Worm (Caenorhabditis elegans) whole organism, mixed stage, embryonic: ENCODE results near the gene acs-2.

Experiments used
- lsy-2 ChIP-seq: fragments of 150-350 bp; optimal IDR thresholded peaks from 2 replicates; lab custom pipeline; 2014; ENCODE audit warnings: missing biosample characterization, missing genetic modification characterization
- snpc-4 ChIP-seq: fragments of 150-350 bp; optimal IDR thresholded peaks from 2 replicates; lab custom pipeline; 2014; ENCODE audit warnings: missing biosample characterization, missing genetic modification characterization

DNA sequence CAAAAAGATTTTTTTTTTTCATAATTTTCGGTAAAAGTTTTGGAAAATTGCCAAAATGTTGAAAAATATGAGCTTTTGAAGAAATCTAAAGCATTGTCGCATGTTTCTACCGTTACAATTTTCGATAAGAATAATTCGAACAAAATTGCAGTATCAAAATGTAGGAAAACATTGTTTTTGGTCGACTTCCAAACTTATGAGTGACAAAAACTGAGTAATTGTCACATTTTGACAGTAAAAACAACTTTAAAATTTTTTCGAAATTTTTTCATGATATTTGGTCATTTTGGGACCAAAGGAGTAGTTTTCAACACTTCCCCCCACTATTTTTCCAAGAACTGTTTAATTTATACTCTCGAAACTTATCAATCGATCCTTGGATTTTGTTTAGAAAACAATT, 27.4 kb downstream of the acs-2 start, which contains the start of gene fbxa-139:
- no peak for TF ChIP-seq lsy-2 (tag; lab: Kevin White, UChicago)
- TF ChIP-seq snpc-4 (tag; lab: Kevin White, UChicago) = no peak
